Fruit fly (Drosophila melanogaster) whole organism, embryonic: Measurements from ENCODE around the gene CG7377.
A peak's percentile ranks its signal among the peaks of the same experiment; 100 is the strongest.
"Not testable (repeated sequence)": the region's sequence is repeated elsewhere in the genome, so short reads cannot be mapped to it uniquely, and the experiment has no call there.

Experiments used
- Aef1 ChIP-seq: fragments of 200-800 bp; sonication (Bioruptor generic); IDR thresholded peaks from 3 replicates; pipeline ENCODE4 v1.3.6; 2022; ENCODE audit warnings: missing biosample characterization, missing genetic modification characterization
- Bdp1 ChIP-seq: fragments of 200-800 bp; sonication (Bioruptor generic); optimal IDR thresholded peaks from 3 replicates; lab custom pipeline; 2016; ENCODE audit warnings: missing biosample characterization, missing genetic modification characterization
- CG10366 ChIP-seq: fragments of 200-800 bp; sonication (Bioruptor generic); IDR thresholded peaks from 2 replicates; pipeline ENCODE4 v1.3.6; 2022; ENCODE audit warnings: missing biosample characterization, missing genetic modification characterization
- CG13296 ChIP-seq: fragments of 200-800 bp; sonication (Bioruptor generic); optimal IDR thresholded peaks from 3 replicates; lab custom pipeline; 2018; ENCODE audit warnings: missing biosample characterization, mild to moderate bottlenecking, missing genetic modification characterization
- CG15269 ChIP-seq: fragments of 200-800 bp; sonication (Bioruptor generic); optimal IDR thresholded peaks from 2 replicates; lab custom pipeline; 2018; ENCODE audit warnings: missing biosample characterization, mild to moderate bottlenecking, missing genetic modification characterization, moderate library complexity
- CG15514 ChIP-seq: fragments of 200-800 bp; sonication (Bioruptor generic); optimal IDR thresholded peaks from 3 replicates; lab custom pipeline; 2017; ENCODE audit warnings: missing biosample characterization, missing genetic modification characterization, mild to moderate bottlenecking, moderate library complexity, missing genetic modification reagents
- CG17361 ChIP-seq: fragments of 200-800 bp; sonication (Bioruptor generic); IDR thresholded peaks from 3 replicates; pipeline ENCODE4 v1.3.6; 2022; ENCODE audit warnings: missing biosample characterization, missing genetic modification characterization
- CG18599 ChIP-seq: fragments of 200-800 bp; sonication (Bioruptor generic); optimal IDR thresholded peaks from 3 replicates; lab custom pipeline; 2017; ENCODE audit warnings: missing biosample characterization, missing genetic modification characterization, mild to moderate bottlenecking, moderate library complexity, missing genetic modification reagents
- CG2116 ChIP-seq: fragments of 200-800 bp; sonication (Bioruptor generic); optimal IDR thresholded peaks from 3 replicates; lab custom pipeline; 2018; ENCODE audit warnings: missing biosample characterization, mild to moderate bottlenecking, missing genetic modification characterization
- CG2120 ChIP-seq: fragments of 200-800 bp; sonication (Bioruptor generic); optimal IDR thresholded peaks from 3 replicates; lab custom pipeline; 2016; ENCODE audit warnings: missing biosample characterization, missing genetic modification characterization
- CG3281 ChIP-seq: fragments of 200-800 bp; sonication (Bioruptor generic); optimal IDR thresholded peaks from 3 replicates; lab custom pipeline; 2017; ENCODE audit warnings: missing biosample characterization, mild to moderate bottlenecking, missing genetic modification characterization
- CG3847 ChIP-seq: fragments of 200-800 bp; sonication (Bioruptor generic); IDR thresholded peaks from 2 replicates; pipeline ENCODE4 v1.3.6; 2022; ENCODE audit warnings: missing biosample characterization, missing genetic modification characterization
- CG4730 ChIP-seq: fragments of 200-800 bp; sonication (Bioruptor generic); IDR thresholded peaks from 2 replicates; pipeline ENCODE4 v1.3.6; 2022; ENCODE audit warnings: missing biosample characterization, missing genetic modification characterization
- CG5180 ChIP-seq: fragments of 200-800 bp; sonication (Bioruptor generic); optimal IDR thresholded peaks from 3 replicates; lab custom pipeline; 2017; ENCODE audit warnings: missing biosample characterization, missing genetic modification characterization, mild to moderate bottlenecking, moderate library complexity, missing genetic modification reagents
- CG6765 ChIP-seq: fragments of 200-800 bp; sonication (Bioruptor generic); optimal IDR thresholded peaks from 3 replicates; lab custom pipeline; 2017; ENCODE audit warnings: missing biosample characterization, mild to moderate bottlenecking, missing genetic modification characterization
- CG6813 ChIP-seq: fragments of 200-800 bp; sonication (Bioruptor generic); optimal IDR thresholded peaks from 2 replicates; lab custom pipeline; 2017; ENCODE audit warnings: missing biosample characterization, missing genetic modification characterization, mild to moderate bottlenecking, moderate library complexity, missing genetic modification reagents
- CG8290 ChIP-seq, 3 experiments: fragments of 200-800 bp; sonication (Bioruptor generic); optimal IDR thresholded peaks; 2 replicates each; lab custom pipeline; 2016 to 2019; ENCODE audit warnings: missing biosample characterization in 3 of 3, missing genetic modification characterization in 3 of 3, mild to moderate bottlenecking in 2 of 3, moderate library complexity in 1 of 3
- CG8359 ChIP-seq: fragments of 200-800 bp; sonication (Bioruptor generic); optimal IDR thresholded peaks from 2 replicates; lab custom pipeline; 2017; ENCODE audit warnings: missing biosample characterization, mild to moderate bottlenecking, missing genetic modification characterization, borderline replicate concordance
- CG9932 ChIP-seq: fragments of 200-800 bp; sonication (Bioruptor generic); IDR thresholded peaks from 2 replicates; pipeline ENCODE4 v1.3.6; 2022; ENCODE audit warnings: missing biosample characterization, missing genetic modification characterization
- Elba2 ChIP-seq: fragments of 200-800 bp; sonication (Bioruptor generic); optimal IDR thresholded peaks from 3 replicates; lab custom pipeline; 2016; ENCODE audit warnings: missing biosample characterization, missing genetic modification characterization
- Hmr ChIP-seq: fragments of 200-800 bp; sonication (Bioruptor generic); optimal IDR thresholded peaks from 3 replicates; lab custom pipeline; 2017; ENCODE audit warnings: mild to moderate bottlenecking, missing biosample characterization, missing genetic modification reagents, missing genetic modification characterization
- Meics ChIP-seq: fragments of 200-800 bp; sonication (Bioruptor generic); optimal IDR thresholded peaks from 2 replicates; lab custom pipeline; 2017; ENCODE audit warnings: missing biosample characterization, mild to moderate bottlenecking, missing genetic modification characterization
- Ptx1 ChIP-seq: fragments of 200-800 bp; sonication (Bioruptor generic); IDR thresholded peaks from 2 replicates; pipeline ENCODE4 v1.3.6; 2022; ENCODE audit warnings: missing biosample characterization, missing genetic modification characterization
- ara ChIP-seq: fragments of 200-800 bp; sonication (Bioruptor generic); IDR thresholded peaks from 2 replicates; pipeline ENCODE4 v1.3.6; 2022; ENCODE audit warnings: missing biosample characterization, missing genetic modification characterization
- bsh ChIP-seq, 2 experiments: fragments of 200-800 bp; sonication (Bioruptor generic); optimal IDR thresholded peaks; 2 replicates each; lab custom pipeline; 2017 to 2018; ENCODE audit warnings: mild to moderate bottlenecking in 2 of 2, missing biosample characterization in 2 of 2, missing genetic modification characterization in 2 of 2, moderate library complexity in 1 of 2
- caup ChIP-seq: fragments of 200-800 bp; sonication (Bioruptor generic); optimal IDR thresholded peaks from 3 replicates; lab custom pipeline; 2017; ENCODE audit warnings: missing biosample characterization, mild to moderate bottlenecking, missing genetic modification characterization, moderate library complexity; ENCODE audit not compliant: severe bottlenecking
- chn ChIP-seq: fragments of 200-800 bp; sonication (Bioruptor generic); optimal IDR thresholded peaks from 2 replicates; lab custom pipeline; 2016; ENCODE audit warnings: missing biosample characterization, missing genetic modification characterization
- crp ChIP-seq, 2 experiments: fragments of 200-800 bp; sonication (Bioruptor generic); optimal IDR thresholded peaks; 2 replicates in 1 of 2; 3 replicates in 1 of 2; lab custom pipeline; 2017; ENCODE audit warnings: missing biosample characterization in 2 of 2, missing genetic modification characterization in 2 of 2, mild to moderate bottlenecking in 1 of 2, moderate library complexity in 1 of 2
- dysf ChIP-seq: fragments of 200-800 bp; sonication (Bioruptor generic); IDR thresholded peaks from 3 replicates; pipeline ENCODE4 v1.3.6; 2022; ENCODE audit warnings: missing biosample characterization, missing genetic modification characterization
- fd3F ChIP-seq: fragments of 200-800 bp; sonication (Bioruptor generic); optimal IDR thresholded peaks from 2 replicates; lab custom pipeline; 2018; ENCODE audit warnings: missing biosample characterization, mild to moderate bottlenecking, missing genetic modification characterization, moderate library complexity
- hbn ChIP-seq: fragments of 200-800 bp; sonication (Bioruptor generic); IDR thresholded peaks from 2 replicates; pipeline ENCODE4 v1.3.6; 2022; ENCODE audit warnings: missing biosample characterization, missing genetic modification characterization; ENCODE audit not compliant: partially characterized antibody
- inv ChIP-seq: fragments of 200-800 bp; sonication (Bioruptor generic); IDR thresholded peaks from 2 replicates; pipeline ENCODE4 v1.3.6; 2022; ENCODE audit warnings: missing biosample characterization, missing genetic modification characterization; ENCODE audit not compliant: partially characterized antibody
- lab ChIP-seq: fragments of 200-800 bp; sonication (Bioruptor generic); optimal IDR thresholded peaks from 3 replicates; lab custom pipeline; 2017; ENCODE audit warnings: missing biosample characterization, missing genetic modification characterization, mild to moderate bottlenecking, moderate library complexity, missing genetic modification reagents
- pho ChIP-seq: fragments of 200-800 bp; sonication (Bioruptor generic); optimal IDR thresholded peaks from 2 replicates; lab custom pipeline; 2016; ENCODE audit warnings: missing biosample characterization, missing genetic modification characterization
- ranshi ChIP-seq: fragments of 200-800 bp; sonication (Bioruptor generic); IDR thresholded peaks from 2 replicates; pipeline ENCODE4 v1.3.6; 2022; ENCODE audit warnings: missing biosample characterization, missing genetic modification characterization
- ro ChIP-seq: fragments of 200-800 bp; sonication (Bioruptor generic); IDR thresholded peaks from 2 replicates; pipeline ENCODE4 v1.3.6; 2022; ENCODE audit warnings: missing biosample characterization, missing genetic modification characterization
- sens ChIP-seq: fragments of 200-800 bp; sonication (Bioruptor generic); peaks from one replicate; lab custom pipeline; 2016; ENCODE audit warnings: missing biosample characterization, missing genetic modification characterization
- stwl ChIP-seq: fragments of 200-800 bp; sonication (Bioruptor generic); optimal IDR thresholded peaks from 3 replicates; lab custom pipeline; 2018; ENCODE audit warnings: missing biosample characterization, mild to moderate bottlenecking, missing genetic modification characterization, moderate library complexity
- tx ChIP-seq: fragments of 200-800 bp; sonication (Bioruptor generic); optimal IDR thresholded peaks from 2 replicates; lab custom pipeline; 2016; ENCODE audit warnings: missing biosample characterization, missing genetic modification characterization

CG7377 gene

dm6 chr3L:11574563-11574962 lies 14.9 kb upstream of the CG7377 start, which contains the start of gene CG33490 (continued):
- no peak for TF ChIP-seq hbn (GFP tag; lab: Robert Waterston, UW)
- no peak for TF ChIP-seq ara (GFP tag; lab: Robert Waterston, UW)

DNA sequence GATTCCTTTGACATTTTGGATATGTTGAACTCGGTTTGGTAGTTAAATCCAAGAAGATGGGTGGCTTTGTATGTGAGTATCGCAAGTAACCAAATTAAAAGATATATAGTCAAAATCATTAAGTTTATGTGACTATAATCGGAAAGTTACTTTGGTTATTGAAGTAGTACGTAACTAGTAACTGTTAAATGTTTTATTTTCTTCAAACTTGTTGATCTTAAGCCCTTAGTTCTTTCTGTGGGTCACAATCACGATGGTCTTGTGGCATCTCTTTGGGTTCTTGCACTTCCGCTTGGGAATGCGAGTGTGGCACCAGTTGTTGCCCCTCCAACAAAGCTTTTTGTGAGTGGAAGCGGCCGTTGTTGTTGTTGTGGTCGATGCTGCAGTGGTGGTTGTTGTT lies 12.6 kb upstream of the CG7377 start, which contains the start of gene CG33489:
Gene CG33489 (minus strand): TSS at position 101 of the 400 bp plus-strand sequence.
- TF ChIP-seq Ptx1; ro (GFP tag; lab: Robert Waterston, UW); crp (GFP tag; optimal IDR thresholded peaks at IDR 0.05; lab: Kevin White, UChicago): not testable (repeated sequence)

- TF ChIP-seq CG8290 (GFP tag; optimal IDR thresholded peaks at IDR 0.05; lab: Kevin White, UChicago), result no peak
- no peak for TF ChIP-seq CG8290 (tag; optimal IDR thresholded peaks at IDR 0.05; lab: Kevin White, UChicago)
- no peak for TF ChIP-seq CG4730
- no peak for TF ChIP-seq chn (GFP tag; lab: Kevin White, UChicago)
- no peak for TF ChIP-seq bsh (GFP tag; optimal IDR thresholded peaks at IDR 0.05; lab: Kevin White, UChicago)
- no peak for TF ChIP-seq CG8359 (GFP tag; lab: Kevin White, UChicago)
- TF ChIP-seq tx (GFP tag; lab: Kevin White, UChicago), result no peak
- no peak for TF ChIP-seq Bdp1 (GFP tag; lab: Kevin White, UChicago)
- TF ChIP-seq CG6765 (GFP tag; lab: Kevin White, UChicago), result peak; percentile 31
- TF ChIP-seq lab (GFP tag; lab: Kevin White, UChicago), result peak; percentile 50
- TF ChIP-seq CG3281, result peak; percentile 31
- peak; percentile 24 for TF ChIP-seq fd3F (GFP tag; lab: Kevin White, UChicago)
- no peak for TF ChIP-seq CG10366
- TF ChIP-seq Meics (GFP tag; lab: Kevin White, UChicago), result peak; percentile 31
- no peak for TF ChIP-seq CG2116 (GFP tag; lab: Kevin White, UChicago)
- TF ChIP-seq CG6813 (GFP tag; lab: Kevin White, UChicago), result no peak
- TF ChIP-seq dysf, result no peak
- no peak for TF ChIP-seq pho
- no peak for TF ChIP-seq Elba2 (GFP tag; lab: Kevin White, UChicago)
- TF ChIP-seq CG15514 (GFP tag; lab: Kevin White, UChicago), result peak; percentile 40
- TF ChIP-seq CG3847 (GFP tag; lab: Robert Waterston, UW), result no peak
- peak; percentile 41 for TF ChIP-seq Hmr
- no peak for TF ChIP-seq ranshi (GFP tag; lab: Robert Waterston, UW)
- TF ChIP-seq CG15269, result peak; percentile 7
- TF ChIP-seq stwl (tag; lab: Kevin White, UChicago), result no peak
- no peak for TF ChIP-seq CG5180 (GFP tag; lab: Kevin White, UChicago)
- TF ChIP-seq CG18599 (GFP tag; lab: Kevin White, UChicago), result peak; percentile 31
- no peak for TF ChIP-seq inv (GFP tag; lab: Robert Waterston, UW)
- TF ChIP-seq CG17361, result no peak
- peak; percentile 12 for TF ChIP-seq sens
- TF ChIP-seq CG9932 (GFP tag; lab: Robert Waterston, UW), result no peak
- TF ChIP-seq CG13296, result peak; percentile 2
- no peak for TF ChIP-seq Aef1 (GFP tag; lab: Robert Waterston, UW)
- peak; percentile 13 for TF ChIP-seq CG2120 (GFP tag; lab: Kevin White, UChicago)
- TF ChIP-seq caup (GFP tag; lab: Kevin White, UChicago), result peak; percentile 16
Observed at dm6 chr3L:11577395-11577794, 12.1 kb upstream of the CG7377 start, which contains the start of gene CG33271. CG33271 (minus strand) TSS chr3L:11577495.
